Worm (Caenorhabditis elegans) whole organism, L4 larva: ENCODE measurements around the gene F35A5.1.

Experiments
- D1046.2 ChIP-seq: fragments of 200-800 bp; sonication (Bioruptor generic); IDR thresholded peaks from 2 replicates; pipeline ENCODE4 v1.3.6; 2022; ENCODE audit warnings: missing genetic modification characterization, missing compliant biosample characterization
- F10B5.3 ChIP-seq: sonication (generic microtip); optimal IDR thresholded peaks from 2 replicates; lab custom pipeline; 2016; ENCODE audit warnings: mild to moderate bottlenecking, missing genetic modification characterization, missing compliant biosample characterization
- F44E2.7 ChIP-seq: fragments of 200-800 bp; sonication (Bioruptor generic); IDR thresholded peaks from 2 replicates; pipeline ENCODE4 v2.1.2; 2022; ENCODE audit warnings: missing genetic modification characterization, missing compliant biosample characterization
- F49E8.2 ChIP-seq: sonication (generic microtip); optimal IDR thresholded peaks from 2 replicates; lab custom pipeline; 2016; ENCODE audit warnings: missing compliant biosample characterization, mild to moderate bottlenecking, missing genetic modification characterization, borderline replicate concordance
- R02D3.7 ChIP-seq: fragments of 150-350 bp; sonication (generic microtip); optimal IDR thresholded peaks from 3 replicates; lab custom pipeline; 2014; ENCODE audit warnings: missing biosample characterization, missing genetic modification characterization
- T26A8.4 ChIP-seq: fragments of 200-800 bp; sonication (Bioruptor generic); IDR thresholded peaks from 2 replicates; pipeline ENCODE4 v1.3.6; 2022; ENCODE audit warnings: missing genetic modification characterization, missing compliant biosample characterization
- Y48G9A.11 ChIP-seq: fragments of 200-800 bp; sonication (Bioruptor generic); IDR thresholded peaks from 2 replicates; pipeline ENCODE4 v1.3.6; 2022; ENCODE audit warnings: missing genetic modification reagents, missing genetic modification characterization, missing compliant biosample characterization
- ZK337.2 ChIP-seq: fragments of 200-800 bp; sonication (Bioruptor generic); IDR thresholded peaks from 2 replicates; pipeline ENCODE4 v1.3.6; 2022; ENCODE audit warnings: missing genetic modification reagents, missing genetic modification characterization, missing compliant biosample characterization
- attf-4 ChIP-seq: sonication (generic microtip); optimal IDR thresholded peaks from 3 replicates; lab custom pipeline; 2017; ENCODE audit warnings: missing biosample characterization, missing genetic modification characterization
- ceh-20 ChIP-seq: fragments of 200-800 bp; sonication (Bioruptor generic); IDR thresholded peaks from 2 replicates; pipeline ENCODE4 v1.3.6; 2022; ENCODE audit warnings: missing genetic modification reagents, missing genetic modification characterization, missing compliant biosample characterization
- ceh-28 ChIP-seq: fragments of 150-350 bp; optimal IDR thresholded peaks from 2 replicates; lab custom pipeline; 2014; ENCODE audit warnings: missing biosample characterization, missing genetic modification reagents, missing genetic modification characterization
- ceh-62 ChIP-seq: sonication (generic microtip); optimal IDR thresholded peaks from 2 replicates; lab custom pipeline; 2017; ENCODE audit warnings: missing biosample characterization, missing genetic modification characterization
- ces-1 ChIP-seq: fragments of 150-350 bp; sonication (generic microtip); optimal IDR thresholded peaks from 4 replicates; lab custom pipeline; 2014; ENCODE audit warnings: missing biosample characterization, missing genetic modification reagents, missing genetic modification characterization
- cey-2 ChIP-seq: sonication (generic microtip); optimal IDR thresholded peaks from 3 replicates; lab custom pipeline; 2017; ENCODE audit warnings: missing genetic modification characterization, mild to moderate bottlenecking, missing compliant biosample characterization, antibody characterized with exemption, borderline replicate concordance; ENCODE audit not compliant: insufficient read depth
- ctbp-1 ChIP-seq: fragments of 200-800 bp; sonication (Bioruptor generic); IDR thresholded peaks from 2 replicates; pipeline ENCODE4 v1.3.6; 2022; ENCODE audit warnings: missing genetic modification reagents, missing genetic modification characterization, missing compliant biosample characterization
- daf-12 ChIP-seq: fragments of 150-350 bp; optimal IDR thresholded peaks from 2 replicates; lab custom pipeline; 2014; ENCODE audit warnings: missing biosample characterization, missing genetic modification reagents, missing genetic modification characterization
- daf-16 ChIP-seq, 3 experiments: sonication (generic microtip); optimal IDR thresholded peaks; 2 replicates each; lab custom pipeline; 2016 to 2017; ENCODE audit warnings: missing genetic modification characterization in 3 of 3, missing genetic modification reagents in 3 of 3, mild to moderate bottlenecking in 2 of 3, missing compliant biosample characterization in 2 of 3, missing biosample characterization in 1 of 3, moderate library complexity in 1 of 3
- daf-8 ChIP-seq: fragments of 200-800 bp; sonication (Bioruptor generic); IDR thresholded peaks from 2 replicates; pipeline ENCODE4 v1.3.6; 2022; ENCODE audit warnings: missing genetic modification characterization, missing compliant biosample characterization
- dmd-6 ChIP-seq: fragments of 200-800 bp; sonication (Bioruptor generic); IDR thresholded peaks from 2 replicates; pipeline ENCODE4 v1.3.6; 2022; ENCODE audit warnings: missing genetic modification reagents, missing genetic modification characterization, missing compliant biosample characterization
- dmd-9 ChIP-seq: fragments of 200-800 bp; sonication (Bioruptor generic); IDR thresholded peaks from 2 replicates; pipeline ENCODE4 v1.3.6; 2022; ENCODE audit warnings: missing genetic modification reagents, missing genetic modification characterization, missing compliant biosample characterization
- egl-27 ChIP-seq: sonication (generic microtip); optimal IDR thresholded peaks from 3 replicates; lab custom pipeline; 2017; ENCODE audit warnings: missing biosample characterization, missing genetic modification reagents, missing genetic modification characterization
- fkh-10 ChIP-seq: fragments of 150-350 bp; optimal IDR thresholded peaks from 2 replicates; lab custom pipeline; 2014; ENCODE audit warnings: missing biosample characterization, missing genetic modification reagents, missing genetic modification characterization
- gei-8 ChIP-seq: fragments of 200-800 bp; sonication (Bioruptor generic); optimal IDR thresholded peaks from 2 replicates; lab custom pipeline; 2018; ENCODE audit warnings: mild to moderate bottlenecking, missing genetic modification characterization, missing compliant biosample characterization
- hlh-11 ChIP-seq: fragments of 200-800 bp; sonication (Bioruptor generic); optimal IDR thresholded peaks from 2 replicates; lab custom pipeline; 2018; ENCODE audit warnings: mild to moderate bottlenecking, missing genetic modification characterization, missing compliant biosample characterization
- hlh-30 ChIP-seq: sonication (generic microtip); optimal IDR thresholded peaks from 2 replicates; lab custom pipeline; 2017; ENCODE audit warnings: antibody characterized with exemption, mild to moderate bottlenecking, missing genetic modification characterization, missing compliant biosample characterization; ENCODE audit not compliant: insufficient read depth
- hmg-1.1 ChIP-seq: fragments of 200-800 bp; sonication (Bioruptor generic); IDR thresholded peaks from 2 replicates; pipeline ENCODE4 v1.3.6; 2022; ENCODE audit warnings: missing genetic modification reagents, missing genetic modification characterization, missing compliant biosample characterization
- lin-1 ChIP-seq: fragments of 200-800 bp; sonication (Bioruptor generic); IDR thresholded peaks from 2 replicates; pipeline ENCODE4 v1.3.6; 2022; ENCODE audit warnings: missing genetic modification reagents, missing genetic modification characterization, missing compliant biosample characterization
- lin-29 ChIP-seq: fragments of 200-800 bp; sonication (Bioruptor generic); IDR thresholded peaks from 2 replicates; pipeline ENCODE4 v1.3.6; 2022; ENCODE audit warnings: missing genetic modification reagents, missing genetic modification characterization, missing compliant biosample characterization
- lin-38 ChIP-seq: fragments of 200-800 bp; sonication (Bioruptor generic); IDR thresholded peaks from 2 replicates; pipeline ENCODE4 v1.3.6; 2022; ENCODE audit warnings: missing genetic modification reagents, missing genetic modification characterization, missing compliant biosample characterization
- lin-39 ChIP-seq: fragments of 150-350 bp; optimal IDR thresholded peaks from 2 replicates; lab custom pipeline; 2014; ENCODE audit warnings: missing biosample characterization, missing genetic modification reagents, missing genetic modification characterization
- mdl-1 ChIP-seq, 2 experiments: fragments of 150-350 bp in 1 of 2; sonication (generic microtip) in 1 of 2; optimal IDR thresholded peaks; 2 replicates each; lab custom pipeline; 2014 to 2017; ENCODE audit warnings: missing biosample characterization in 2 of 2, missing genetic modification characterization in 2 of 2
- mes-2 ChIP-seq: sonication (generic microtip); optimal IDR thresholded peaks from 2 replicates; lab custom pipeline; 2016; ENCODE audit warnings: missing genotype, mild to moderate bottlenecking, missing genetic modification characterization, missing compliant biosample characterization; ENCODE audit not compliant: poor library complexity, severe bottlenecking
- nhr-102 ChIP-seq: sonication (generic microtip); optimal IDR thresholded peaks from 2 replicates; lab custom pipeline; 2016; ENCODE audit warnings: mild to moderate bottlenecking, missing genetic modification characterization, moderate library complexity, missing compliant biosample characterization
- nhr-111 ChIP-seq: fragments of 200-800 bp; sonication (Bioruptor generic); optimal IDR thresholded peaks from 2 replicates; lab custom pipeline; 2018; ENCODE audit warnings: mild to moderate bottlenecking, missing genetic modification characterization, missing compliant biosample characterization
- nhr-237 ChIP-seq: sonication (generic microtip); optimal IDR thresholded peaks from 2 replicates; lab custom pipeline; 2017; ENCODE audit warnings: missing biosample characterization, missing genetic modification characterization
- nhr-28 ChIP-seq: fragments of 150-350 bp; optimal IDR thresholded peaks from 2 replicates; lab custom pipeline; 2014; ENCODE audit warnings: missing biosample characterization, missing genetic modification characterization
- pha-4 ChIP-seq, 2 experiments: fragments of 150-350 bp in 1 of 2; fragments of 200-800 bp in 1 of 2; sonication (Bioruptor generic) in 1 of 2; IDR thresholded peaks in 1 of 2; optimal IDR thresholded peaks in 1 of 2; 2 replicates each; pipeline versions ENCODE4 v1.3.6 to Lab custom; 2014 to 2022; ENCODE audit warnings: missing genetic modification characterization in 2 of 2, missing genetic modification reagents in 2 of 2, missing biosample characterization in 1 of 2, missing compliant biosample characterization in 1 of 2
- pqm-1 ChIP-seq: sonication (generic microtip); optimal IDR thresholded peaks from 2 replicates; lab custom pipeline; 2017; ENCODE audit warnings: missing biosample characterization, missing genetic modification characterization
- rbr-2 ChIP-seq: sonication (generic microtip); optimal IDR thresholded peaks from 2 replicates; lab custom pipeline; 2016; ENCODE audit warnings: missing genotype, missing genetic modification characterization, missing compliant biosample characterization
- spr-1 ChIP-seq: sonication (generic microtip); optimal IDR thresholded peaks from 2 replicates; lab custom pipeline; 2016; ENCODE audit warnings: mild to moderate bottlenecking, missing genetic modification characterization, missing compliant biosample characterization
- tag-97 ChIP-seq: fragments of 200-800 bp; sonication (Bioruptor generic); IDR thresholded peaks from 2 replicates; pipeline ENCODE4 v1.3.6; 2022; ENCODE audit warnings: missing genetic modification characterization, missing compliant biosample characterization
- unc-39 ChIP-seq: sonication (generic microtip); optimal IDR thresholded peaks from 2 replicates; lab custom pipeline; 2017; ENCODE audit warnings: missing biosample characterization, missing genetic modification characterization
- zag-1 ChIP-seq: fragments of 150-350 bp; optimal IDR thresholded peaks from 2 replicates; lab custom pipeline; 2014; ENCODE audit warnings: missing biosample characterization, missing genetic modification characterization
- zip-11 ChIP-seq: fragments of 200-800 bp; sonication (Bioruptor generic); IDR thresholded peaks from 2 replicates; pipeline ENCODE4 v1.3.6; 2022; ENCODE audit warnings: missing genetic modification characterization, missing compliant biosample characterization

The F35A5.1 gene

ce11 chrX:3818856-3819524 lies 11.7 kb downstream of the F35A5.1 start (continued):
- TF ChIP-seq tag-97 (no peak), hmg-1.1 (GFP tag; lab: Robert Waterston, UW) (no peak), lin-38 (no peak), mdl-1 (tag; optimal IDR thresholded peaks at IDR 0.05; lab: Kevin White, UChicago) (peak in 1 of 2 experiments; percentile 60), rbr-2 (no peak), daf-8 (GFP tag; lab: Robert Waterston, UW) (no peak), nhr-28 (tag; lab: Kevin White, UChicago) (peak; percentile 94), D1046.2 (no peak), ZK337.2 (GFP tag; lab: Robert Waterston, UW) (no peak)

- no peak for TF ChIP-seq dmd-9 (GFP tag; lab: Robert Waterston, UW)
- peak; percentile 72 for TF ChIP-seq pha-4 (GFP tag; IDR thresholded peaks at IDR 0.05; lab: Robert Waterston, UW)
- peak; percentile 50 for TF ChIP-seq pha-4 (tag; optimal IDR thresholded peaks at IDR 0.05; lab: Kevin White, UChicago)
- no peak for TF ChIP-seq daf-16 (GFP tag; optimal IDR thresholded peaks at IDR 0.05; lab: Kevin White, UChicago)
- TF ChIP-seq daf-16 (tag; optimal IDR thresholded peaks at IDR 0.05; lab: Kevin White, UChicago) = peak; percentile 6
- peak; percentile 45 for TF ChIP-seq hlh-30 (tag; lab: Kevin White, UChicago)
- TF ChIP-seq ces-1 (GFP tag; lab: Kevin White, UChicago) = no peak
- no peak for TF ChIP-seq unc-39 (tag; lab: Kevin White, UChicago)
- TF ChIP-seq attf-4 (tag; lab: Kevin White, UChicago) = no peak
- TF ChIP-seq, all 104 proteins: peak for 3
Observed at ce11 chrX:3819697-3820096, 12.4 kb downstream of the F35A5.1 start.

ce11 chrX:3820666-3821065 lies 13.4 kb downstream of the F35A5.1 start:
- peak; percentile 66 for TF ChIP-seq nhr-28 (tag; lab: Kevin White, UChicago)
- peak; percentile 66 for TF ChIP-seq hlh-11 (tag; lab: Kevin White, UChicago)
- no peak for TF ChIP-seq spr-1 (tag; lab: Kevin White, UChicago)
- TF ChIP-seq mes-2 (tag; lab: Kevin White, UChicago) = peak; percentile 19
- TF ChIP-seq F49E8.2 (tag; lab: Kevin White, UChicago) = no peak
- no peak for TF ChIP-seq dmd-9 (GFP tag; lab: Robert Waterston, UW)
- no peak for TF ChIP-seq hmg-1.1 (GFP tag; lab: Robert Waterston, UW)
- TF ChIP-seq daf-16 (GFP tag; optimal IDR thresholded peaks at IDR 0.05; lab: Kevin White, UChicago) = no peak
- TF ChIP-seq daf-16 (tag; optimal IDR thresholded peaks at IDR 0.05; lab: Kevin White, UChicago) = peak; percentile 74
- TF ChIP-seq ceh-28 = no peak
- TF ChIP-seq F44E2.7 (GFP tag; lab: Robert Waterston, UW) = no peak
- no peak for TF ChIP-seq lin-38
- TF ChIP-seq gei-8 (GFP tag; lab: Kevin White, UChicago) = no peak
- TF ChIP-seq ctbp-1 (GFP tag; lab: Robert Waterston, UW) = no peak
- no peak for TF ChIP-seq daf-12 (tag; lab: Kevin White, UChicago)
- no peak for TF ChIP-seq ceh-20
- peak; percentile 64 for TF ChIP-seq pqm-1 (tag; lab: Kevin White, UChicago)
- no peak for TF ChIP-seq tag-97
- TF ChIP-seq lin-39 (tag; lab: Kevin White, UChicago) = no peak
- no peak for TF ChIP-seq nhr-237 (tag; lab: Kevin White, UChicago)
- no peak for TF ChIP-seq ceh-62 (tag; lab: Kevin White, UChicago)
- TF ChIP-seq nhr-111 = no peak
- no peak for TF ChIP-seq Y48G9A.11
- TF ChIP-seq dmd-6 (GFP tag; lab: Robert Waterston, UW) = peak; percentile 78
- no peak for TF ChIP-seq T26A8.4 (GFP tag; lab: Robert Waterston, UW)
- TF ChIP-seq zag-1 (tag; lab: Kevin White, UChicago) = no peak
- TF ChIP-seq lin-1 (GFP tag; lab: Robert Waterston, UW) = peak; percentile 33; the same call in 1 of the 2 replicates
- TF ChIP-seq zip-11 = no peak
- no peak for TF ChIP-seq egl-27 (tag; lab: Kevin White, UChicago)
- peak; percentile 21 for TF ChIP-seq nhr-102 (tag; lab: Kevin White, UChicago)
- TF ChIP-seq R02D3.7 = no peak
- TF ChIP-seq fkh-10 (GFP tag; lab: Kevin White, UChicago) = no peak
- no peak for TF ChIP-seq lin-29 (GFP tag; lab: Robert Waterston, UW)
- TF ChIP-seq cey-2 (tag; lab: Kevin White, UChicago) = no peak
- TF ChIP-seq F10B5.3 (tag; lab: Kevin White, UChicago) = no peak
- TF ChIP-seq pha-4 (GFP tag; IDR thresholded peaks at IDR 0.05; lab: Robert Waterston, UW) = peak; percentile 27; the same call in 1 of the 2 replicates
- no peak for TF ChIP-seq pha-4 (tag; optimal IDR thresholded peaks at IDR 0.05; lab: Kevin White, UChicago)
